Worm (Caenorhabditis elegans) whole organism, L1 larva: ENCODE results near the gene C05D2.8.

ENCODE experiments used
- ama-1 ChIP-seq: fragments of 150-350 bp; optimal IDR thresholded peaks from 2 replicates; lab custom pipeline; 2014
- ceh-88 ChIP-seq: fragments of 200-800 bp; sonication (Bioruptor generic); IDR thresholded peaks from 2 replicates; pipeline ENCODE4 v1.3.6; 2022; ENCODE audit warnings: missing genetic modification characterization, missing compliant biosample characterization
- egl-27 ChIP-seq, 2 experiments: fragments of 150-350 bp in 1 of 2; sonication (generic microtip); optimal IDR thresholded peaks; 3 replicates each; lab custom pipeline; 2017 to 2018; ENCODE audit warnings: missing biosample characterization in 2 of 2, missing genetic modification characterization in 2 of 2, missing genetic modification reagents in 2 of 2
- elt-3 ChIP-seq, 6 experiments: fragments of 150-350 bp in 1 of 6; sonication (generic microtip); optimal IDR thresholded peaks; 2 replicates each; lab custom pipeline; 2017 to 2018; ENCODE audit warnings: missing biosample characterization in 6 of 6, missing genetic modification characterization in 6 of 6, inconsistent platforms in 1 of 6
- fkh-10 ChIP-seq: sonication (generic microtip); optimal IDR thresholded peaks from 2 replicates; lab custom pipeline; 2017; ENCODE audit warnings: missing biosample characterization, missing genetic modification reagents, missing genetic modification characterization
- lin-13 ChIP-seq: fragments of 150-350 bp; optimal IDR thresholded peaks from 2 replicates; lab custom pipeline; 2014; ENCODE audit warnings: missing biosample characterization, missing genetic modification reagents, missing genetic modification characterization
- mdl-1 ChIP-seq, 2 experiments: fragments of 150-350 bp; optimal IDR thresholded peaks; 2 replicates each; lab custom pipeline; 2014 to 2017; ENCODE audit warnings: missing biosample characterization in 2 of 2, missing genetic modification characterization in 2 of 2, inconsistent platforms in 1 of 2
- nhr-237 ChIP-seq: fragments of 150-350 bp; optimal IDR thresholded peaks from 2 replicates; lab custom pipeline; 2014; ENCODE audit warnings: missing biosample characterization, missing genetic modification characterization
- nhr-28 ChIP-seq: fragments of 150-350 bp; optimal IDR thresholded peaks from 2 replicates; lab custom pipeline; 2014; ENCODE audit warnings: missing biosample characterization, missing genetic modification characterization
- skn-1 ChIP-seq: fragments of 150-350 bp; optimal IDR thresholded peaks from 2 replicates; lab custom pipeline; 2014; ENCODE audit warnings: missing biosample characterization, missing genetic modification characterization
- tbx-2 ChIP-seq: sonication (generic microtip); optimal IDR thresholded peaks from 2 replicates; lab custom pipeline; 2016; ENCODE audit warnings: missing genetic modification characterization, missing compliant biosample characterization
- unc-62 ChIP-seq: fragments of 150-350 bp; optimal IDR thresholded peaks from 2 replicates; lab custom pipeline; 2014; ENCODE audit warnings: missing biosample characterization, missing genetic modification reagents, missing genetic modification characterization
- zag-1 ChIP-seq: fragments of 150-350 bp; optimal IDR thresholded peaks from 2 replicates; lab custom pipeline; 2014; ENCODE audit warnings: missing biosample characterization, missing genetic modification characterization

- peak; percentile 64 for TF ChIP-seq skn-1 (tag; lab: Kevin White, UChicago)
- TF ChIP-seq nhr-237, result no peak
- peak; percentile 61 for TF ChIP-seq tbx-2 (tag; lab: Kevin White, UChicago)
- no peak for TF ChIP-seq egl-27 (tag; optimal IDR thresholded peaks at IDR 0.05; lab: Kevin White, UChicago)
- TF ChIP-seq lin-13 (GFP tag; lab: Kevin White, UChicago), result no peak
- no peak for TF ChIP-seq zag-1 (tag; lab: Kevin White, UChicago)
- TF ChIP-seq nhr-28 (tag; lab: Kevin White, UChicago), result no peak
- no peak for TF ChIP-seq unc-62 (GFP tag; lab: Kevin White, UChicago)
- no peak for TF ChIP-seq ama-1
- no peak; the same call in 1 of the 2 replicates for TF ChIP-seq ceh-88 (GFP tag; lab: Robert Waterston, UW)
- peak in 1 of 2 experiments; percentile 46 for TF ChIP-seq mdl-1 (tag; optimal IDR thresholded peaks at IDR 0.05; lab: Kevin White, UChicago)
- peak in 2 of 6 experiments; percentile 4 to 5 for TF ChIP-seq elt-3 (tag; optimal IDR thresholded peaks at IDR 0.05; lab: Kevin White, UChicago)
- TF ChIP-seq fkh-10 (GFP tag; lab: Kevin White, UChicago), result no peak
Measured at ce11 chrIII:5621236-5621635, 11.1 kb upstream of the C05D2.8 start.
